Fruit fly (Drosophila melanogaster) whole organism, embryonic: ENCODE data around the gene Tcs4.

ENCODE experiments used
- ATbp ChIP-seq: fragments of 200-800 bp; sonication (Bioruptor generic); optimal IDR thresholded peaks from 2 replicates; lab custom pipeline; 2017; ENCODE audit warnings: missing biosample characterization, mild to moderate bottlenecking, missing genetic modification characterization, missing genetic modification reagents
- Asciz ChIP-seq: fragments of 200-800 bp; sonication (Bioruptor generic); optimal IDR thresholded peaks from 2 replicates; lab custom pipeline; 2017; ENCODE audit warnings: missing biosample characterization, mild to moderate bottlenecking, missing genetic modification characterization, missing genetic modification reagents
- Atf-2 ChIP-seq: fragments of 200-800 bp; sonication (Bioruptor generic); optimal IDR thresholded peaks from 2 replicates; lab custom pipeline; 2016; ENCODE audit warnings: missing biosample characterization, missing genetic modification characterization
- CG10147 ChIP-seq: fragments of 200-800 bp; sonication (Bioruptor generic); optimal IDR thresholded peaks from 2 replicates; lab custom pipeline; 2019; ENCODE audit warnings: missing biosample characterization, mild to moderate bottlenecking, missing genetic modification characterization, moderate library complexity
- CG10209 ChIP-seq: fragments of 200-800 bp; sonication (Bioruptor generic); optimal IDR thresholded peaks from 3 replicates; lab custom pipeline; 2017; ENCODE audit warnings: missing biosample characterization, mild to moderate bottlenecking, missing genetic modification characterization, missing genetic modification reagents
- CG11504 ChIP-seq: fragments of 200-800 bp; sonication (Bioruptor generic); optimal IDR thresholded peaks from 3 replicates; lab custom pipeline; 2019; ENCODE audit warnings: missing biosample characterization, mild to moderate bottlenecking, missing genetic modification characterization, moderate library complexity
- CG11723 ChIP-seq: fragments of 200-800 bp; sonication (Bioruptor generic); optimal IDR thresholded peaks from 2 replicates; lab custom pipeline; 2017; ENCODE audit warnings: missing biosample characterization, mild to moderate bottlenecking, missing genetic modification characterization
- CG13624 ChIP-seq: fragments of 200-800 bp; sonication (Bioruptor generic); optimal IDR thresholded peaks from 2 replicates; lab custom pipeline; 2016; ENCODE audit warnings: missing biosample characterization, missing genetic modification characterization
- CG14014 ChIP-seq: fragments of 200-800 bp; sonication (Bioruptor generic); IDR thresholded peaks from 2 replicates; pipeline ENCODE4 v1.3.6; 2022; ENCODE audit warnings: missing biosample characterization, missing genetic modification characterization
- CG14710 ChIP-seq: fragments of 200-800 bp; sonication (Bioruptor generic); optimal IDR thresholded peaks from 3 replicates; lab custom pipeline; 2019; ENCODE audit warnings: missing biosample characterization, mild to moderate bottlenecking, missing genetic modification characterization, moderate library complexity
- CG15073 ChIP-seq: fragments of 200-800 bp; sonication (Bioruptor generic); optimal IDR thresholded peaks from 2 replicates; lab custom pipeline; 2016; ENCODE audit warnings: missing biosample characterization, missing genetic modification characterization
- CG17361 ChIP-seq: fragments of 200-800 bp; sonication (Bioruptor generic); IDR thresholded peaks from 3 replicates; pipeline ENCODE4 v1.3.6; 2022; ENCODE audit warnings: missing biosample characterization, missing genetic modification characterization
- CG2202 ChIP-seq: fragments of 200-800 bp; sonication (Bioruptor generic); optimal IDR thresholded peaks from 2 replicates; lab custom pipeline; 2018; ENCODE audit warnings: missing biosample characterization, mild to moderate bottlenecking, missing genetic modification characterization
- CG2889 ChIP-seq: fragments of 200-800 bp; sonication (Bioruptor generic); IDR thresholded peaks from 3 replicates; pipeline ENCODE4 v1.3.6; 2022; ENCODE audit warnings: missing biosample characterization, missing genetic modification characterization
- CG30403 ChIP-seq: fragments of 200-800 bp; sonication (Bioruptor generic); optimal IDR thresholded peaks from 3 replicates; lab custom pipeline; 2016; ENCODE audit warnings: missing biosample characterization, missing genetic modification characterization
- CG30431 ChIP-seq: fragments of 200-800 bp; sonication (Bioruptor generic); optimal IDR thresholded peaks from 2 replicates; lab custom pipeline; 2017; ENCODE audit warnings: missing biosample characterization, missing genetic modification characterization
- CG4730 ChIP-seq: fragments of 200-800 bp; sonication (Bioruptor generic); IDR thresholded peaks from 2 replicates; pipeline ENCODE4 v1.3.6; 2022; ENCODE audit warnings: missing biosample characterization, missing genetic modification characterization
- CG6254 ChIP-seq: fragments of 200-800 bp; sonication (Bioruptor generic); optimal IDR thresholded peaks from 3 replicates; lab custom pipeline; 2017; ENCODE audit warnings: mild to moderate bottlenecking, missing biosample characterization, missing genetic modification reagents, missing genetic modification characterization
- CG7987 ChIP-seq: fragments of 200-800 bp; sonication (Bioruptor generic); optimal IDR thresholded peaks from 2 replicates; lab custom pipeline; 2018; ENCODE audit warnings: missing biosample characterization, mild to moderate bottlenecking, missing genetic modification characterization, moderate library complexity
- CG8290 ChIP-seq, 3 experiments: fragments of 200-800 bp; sonication (Bioruptor generic); optimal IDR thresholded peaks; 2 replicates each; lab custom pipeline; 2016 to 2019; ENCODE audit warnings: missing biosample characterization in 3 of 3, missing genetic modification characterization in 3 of 3, mild to moderate bottlenecking in 2 of 3, moderate library complexity in 1 of 3
- CG8944 ChIP-seq: fragments of 200-800 bp; sonication (Bioruptor generic); optimal IDR thresholded peaks from 3 replicates; lab custom pipeline; 2016; ENCODE audit warnings: missing biosample characterization, missing genetic modification characterization
- Dek ChIP-seq: fragments of 200-800 bp; sonication (Bioruptor generic); optimal IDR thresholded peaks from 3 replicates; lab custom pipeline; 2019; ENCODE audit warnings: missing biosample characterization, mild to moderate bottlenecking, missing genetic modification characterization, moderate library complexity
- Dfd ChIP-seq, 2 experiments: fragments of >200 bp; optimal IDR thresholded peaks; 2 replicates each; lab custom pipeline; 2017; ENCODE audit warnings: missing biosample characterization in 2 of 2, missing genetic modification characterization in 2 of 2
- E2f2 ChIP-seq: fragments of 200-800 bp; sonication (Bioruptor generic); IDR thresholded peaks from 2 replicates; pipeline ENCODE4 v1.3.6; 2022; ENCODE audit warnings: missing biosample characterization, missing genetic modification characterization
- Elba2 ChIP-seq: fragments of 200-800 bp; sonication (Bioruptor generic); optimal IDR thresholded peaks from 3 replicates; lab custom pipeline; 2016; ENCODE audit warnings: missing biosample characterization, missing genetic modification characterization
- HLH54F ChIP-seq: fragments of 200-800 bp; sonication (Bioruptor generic); optimal IDR thresholded peaks from 3 replicates; lab custom pipeline; 2016; ENCODE audit warnings: missing biosample characterization, missing genetic modification characterization
- Kr ChIP-seq: fragments of 200-800 bp; sonication (Bioruptor generic); optimal IDR thresholded peaks from 2 replicates; lab custom pipeline; 2017; ENCODE audit warnings: missing biosample characterization, mild to moderate bottlenecking, missing genetic modification characterization
- Spps ChIP-seq: fragments of 200-800 bp; sonication (Bioruptor generic); optimal IDR thresholded peaks from 2 replicates; lab custom pipeline; 2018; ENCODE audit warnings: missing biosample characterization, mild to moderate bottlenecking, missing genetic modification characterization
- Sry-β ChIP-seq: fragments of 200-800 bp; sonication (Bioruptor generic); optimal IDR thresholded peaks from 2 replicates; lab custom pipeline; 2018; ENCODE audit warnings: missing biosample characterization, mild to moderate bottlenecking, missing genetic modification characterization, moderate library complexity
- Usf ChIP-seq: fragments of 200-800 bp; sonication (Bioruptor generic); optimal IDR thresholded peaks from 2 replicates; lab custom pipeline; 2017; ENCODE audit warnings: missing genotype, missing biosample characterization, missing genetic modification characterization
- Vsx1 ChIP-seq: fragments of 200-800 bp; sonication (Bioruptor generic); optimal IDR thresholded peaks from 2 replicates; lab custom pipeline; 2017; ENCODE audit warnings: missing biosample characterization, mild to moderate bottlenecking, missing genetic modification characterization, missing genetic modification reagents
- Xrp1 ChIP-seq: fragments of 200-800 bp; sonication (Bioruptor generic); IDR thresholded peaks from 2 replicates; pipeline ENCODE4 v1.3.6; 2022; ENCODE audit warnings: missing biosample characterization, missing genetic modification characterization
- abd-A ChIP-seq: fragments of 200-800 bp; sonication (Bioruptor generic); optimal IDR thresholded peaks from 3 replicates; lab custom pipeline; 2019; ENCODE audit warnings: missing biosample characterization, mild to moderate bottlenecking, missing genetic modification characterization, moderate library complexity
- aop ChIP-seq: fragments of 200-800 bp; sonication (Bioruptor generic); IDR thresholded peaks from 2 replicates; pipeline ENCODE4 v1.3.6; 2022; ENCODE audit warnings: missing biosample characterization, missing genetic modification characterization
- az2 ChIP-seq: fragments of 200-800 bp; sonication (Bioruptor generic); optimal IDR thresholded peaks from 3 replicates; lab custom pipeline; 2016; ENCODE audit warnings: missing biosample characterization, missing genetic modification characterization
- bab2 ChIP-seq: fragments of 200-800 bp; sonication (Bioruptor generic); optimal IDR thresholded peaks from 2 replicates; lab custom pipeline; 2016; ENCODE audit warnings: missing biosample characterization, missing genetic modification characterization
- bcd ChIP-seq: fragments of 200-800 bp; sonication (Bioruptor generic); optimal IDR thresholded peaks from 2 replicates; lab custom pipeline; 2017; ENCODE audit warnings: missing biosample characterization, mild to moderate bottlenecking, missing genetic modification characterization
- bowl ChIP-seq: fragments of 200-800 bp; sonication (Bioruptor generic); IDR thresholded peaks from 2 replicates; pipeline ENCODE4 v1.3.6; 2022; ENCODE audit warnings: missing biosample characterization, missing genetic modification characterization
- btn ChIP-seq: fragments of 200-800 bp; sonication (Bioruptor generic); optimal IDR thresholded peaks from 2 replicates; lab custom pipeline; 2016; ENCODE audit warnings: missing biosample characterization, missing genetic modification characterization
- cg ChIP-seq: fragments of 200-800 bp; sonication (Bioruptor generic); optimal IDR thresholded peaks from 3 replicates; lab custom pipeline; 2019; ENCODE audit warnings: missing biosample characterization, mild to moderate bottlenecking, missing genetic modification characterization, moderate library complexity
- gcm ChIP-seq: fragments of 200-800 bp; sonication (Bioruptor generic); optimal IDR thresholded peaks from 2 replicates; lab custom pipeline; 2019; ENCODE audit warnings: missing biosample characterization, mild to moderate bottlenecking, missing genetic modification characterization, moderate library complexity
- grn ChIP-seq: fragments of 200-800 bp; sonication (Bioruptor generic); optimal IDR thresholded peaks from 3 replicates; lab custom pipeline; 2017; ENCODE audit warnings: missing biosample characterization, missing genetic modification characterization
- gro ChIP-seq: fragments of 200-800 bp; sonication (Bioruptor generic); optimal IDR thresholded peaks from 2 replicates; lab custom pipeline; 2016; ENCODE audit warnings: missing biosample characterization, missing genetic modification characterization
- maf-S ChIP-seq: fragments of 200-800 bp; sonication (Bioruptor generic); optimal IDR thresholded peaks from 2 replicates; lab custom pipeline; 2016; ENCODE audit warnings: missing biosample characterization, missing genetic modification characterization
- pum ChIP-seq: fragments of 200-800 bp; sonication (Bioruptor generic); optimal IDR thresholded peaks from 2 replicates; lab custom pipeline; 2016; ENCODE audit warnings: missing biosample characterization, missing genetic modification characterization
- sqz ChIP-seq: fragments of 200-800 bp; sonication (Bioruptor generic); optimal IDR thresholded peaks from 3 replicates; lab custom pipeline; 2018; ENCODE audit warnings: missing biosample characterization, mild to moderate bottlenecking, missing genetic modification characterization
- stwl ChIP-seq: fragments of 200-800 bp; sonication (Bioruptor generic); optimal IDR thresholded peaks from 3 replicates; lab custom pipeline; 2018; ENCODE audit warnings: missing biosample characterization, mild to moderate bottlenecking, missing genetic modification characterization, moderate library complexity
- sug ChIP-seq: fragments of 200-800 bp; optimal IDR thresholded peaks from 2 replicates; lab custom pipeline; 2019; ENCODE audit warnings: missing biosample characterization, mild to moderate bottlenecking, missing genetic modification characterization, moderate library complexity
- tio ChIP-seq: fragments of 200-800 bp; sonication (Bioruptor generic); optimal IDR thresholded peaks from 2 replicates; lab custom pipeline; 2017; ENCODE audit warnings: missing biosample characterization, missing genetic modification characterization, inconsistent platforms
- tna ChIP-seq: fragments of 200-800 bp; sonication (Bioruptor generic); IDR thresholded peaks from 2 replicates; pipeline ENCODE4 v1.3.6; 2022; ENCODE audit warnings: missing biosample characterization, missing genetic modification characterization; ENCODE audit not compliant: partially characterized antibody
- yki ChIP-seq: fragments of >200 bp; optimal IDR thresholded peaks from 3 replicates; lab custom pipeline; 2018

Gene Tcs4

DNA sequence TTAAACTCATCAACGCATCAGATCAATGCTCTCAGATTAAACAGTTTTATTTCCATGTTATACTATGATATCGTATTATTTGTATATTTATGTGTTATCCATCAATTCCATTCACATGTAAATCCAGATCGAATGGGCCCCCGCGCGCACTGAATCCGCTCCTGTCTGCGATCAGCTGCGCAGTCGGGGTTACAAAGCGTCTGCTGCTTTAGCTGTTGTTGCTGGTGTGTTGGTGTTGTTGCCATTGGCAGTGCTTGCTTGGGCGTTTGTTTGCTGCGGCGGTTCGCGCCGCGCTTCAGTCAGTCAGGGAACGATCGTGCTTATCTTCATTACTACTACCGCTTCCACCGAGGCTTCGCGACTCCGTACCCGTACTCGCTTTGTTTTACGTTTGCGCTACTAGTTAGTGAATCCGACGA, 34.6 kb downstream of the Tcs4 start, which contains the start of gene Zw (continued):
- no peak for TF ChIP-seq aop (GFP tag; lab: Robert Waterston, UW)
- peak; percentile 53 for TF ChIP-seq gro (GFP tag; lab: Kevin White, UChicago)
- peak; percentile 19 for TF ChIP-seq pum (GFP tag; lab: Kevin White, UChicago)
- peak; percentile 7 for TF ChIP-seq ATbp (GFP tag; lab: Kevin White, UChicago)
- no peak for TF ChIP-seq tio (GFP tag; lab: Kevin White, UChicago)
- TF ChIP-seq CG13624 (GFP tag; lab: Kevin White, UChicago), result peak; percentile 10
- TF ChIP-seq bab2, result peak; percentile 32
- no peak for TF ChIP-seq CG15073 (GFP tag; lab: Kevin White, UChicago)
- no peak for TF ChIP-seq yki (lab: Kevin White, UChicago)
- no peak for TF ChIP-seq CG2202 (tag; lab: Kevin White, UChicago)
- TF ChIP-seq CG11723 (GFP tag; lab: Kevin White, UChicago), result no peak
- TF ChIP-seq CG30403 (GFP tag; lab: Kevin White, UChicago), result peak; percentile 60
- no peak for TF ChIP-seq CG7987 (GFP tag; lab: Kevin White, UChicago)
- TF ChIP-seq CG10147, result no peak
- peak; percentile 45 for TF ChIP-seq az2 (GFP tag; lab: Kevin White, UChicago)
- TF ChIP-seq CG6254, result no peak
- TF ChIP-seq CG11504, result peak; percentile 35
- TF ChIP-seq Xrp1 (GFP tag; lab: Robert Waterston, UW), result peak; percentile 66
- TF ChIP-seq abd-A (tag; lab: Kevin White, UChicago), result no peak
- no peak for TF ChIP-seq grn (GFP tag; lab: Kevin White, UChicago)
- TF ChIP-seq stwl, result no peak
- no peak for TF ChIP-seq Vsx1 (GFP tag; lab: Kevin White, UChicago)
- no peak for TF ChIP-seq CG10209 (GFP tag; lab: Kevin White, UChicago)
- TF ChIP-seq CG30431 (GFP tag; lab: Kevin White, UChicago), result peak; percentile 47
- TF ChIP-seq Asciz (GFP tag; lab: Kevin White, UChicago), result no peak
- peak; percentile 62 for TF ChIP-seq sug (tag; lab: Kevin White, UChicago)
- TF ChIP-seq HLH54F, result peak; percentile 53
- no peak for TF ChIP-seq Spps (tag; lab: Kevin White, UChicago)
- peak; percentile 47 for TF ChIP-seq bcd (GFP tag; lab: Kevin White, UChicago)
- TF ChIP-seq cg, result peak; percentile 28
- TF ChIP-seq Kr (GFP tag; lab: Kevin White, UChicago), result no peak
- peak; percentile 35 for TF ChIP-seq Usf (GFP tag; lab: Kevin White, UChicago)
- peak; percentile 42; the same call in 1 of the 2 replicates for TF ChIP-seq CG4730
- TF ChIP-seq CG17361, result peak; percentile 53; the same call in 2 of the 3 replicates
- peak; percentile 5 for TF ChIP-seq sqz (GFP tag; lab: Kevin White, UChicago)
- TF ChIP-seq gcm (GFP tag; lab: Kevin White, UChicago), result no peak
- no peak for TF ChIP-seq Dek (tag; lab: Kevin White, UChicago)
- peak; percentile 35; the same call in 1 of the 2 replicates for TF ChIP-seq E2f2
- no peak for TF ChIP-seq btn (GFP tag; lab: Kevin White, UChicago)
- TF ChIP-seq Elba2, result no peak
- TF ChIP-seq maf-S (GFP tag; lab: Kevin White, UChicago), result no peak
- peak; percentile 15 for TF ChIP-seq Atf-2 (GFP tag; lab: Kevin White, UChicago)
- peak; percentile 13 for TF ChIP-seq CG8944 (GFP tag; lab: Kevin White, UChicago)
- TF ChIP-seq bowl (GFP tag; lab: Robert Waterston, UW), result no peak
- peak; percentile 2 for TF ChIP-seq CG14710 (tag; lab: Kevin White, UChicago)
- TF ChIP-seq Sry-β (GFP tag; lab: Kevin White, UChicago), result no peak
- no peak for TF ChIP-seq tna (GFP tag; lab: Robert Waterston, UW)
- TF ChIP-seq CG8290 (GFP tag; optimal IDR thresholded peaks at IDR 0.05; lab: Kevin White, UChicago), result no peak
- TF ChIP-seq CG8290 (tag; optimal IDR thresholded peaks at IDR 0.05; lab: Kevin White, UChicago), result peak in 1 of 2 experiments; percentile 88
- TF ChIP-seq Dfd (GFP tag; optimal IDR thresholded peaks at IDR 0.05; lab: Kevin White, UChicago), result no peak
- TF ChIP-seq CG14014, result peak; percentile 35; the same call in 1 of the 2 replicates
- 0 out of 3 replicates have a peak, but pooled peaks have one; percentile 29 for TF ChIP-seq CG2889 (GFP tag; lab: Robert Waterston, UW)
